Worm (Caenorhabditis elegans) whole organism, L1 larva: ENCODE results near the gene K01B6.4.

ENCODE experiments used
- C34B4.2 ChIP-seq: sonication (generic microtip); optimal IDR thresholded peaks from 2 replicates; lab custom pipeline; 2017; ENCODE audit warnings: mild to moderate bottlenecking, missing genetic modification characterization, missing compliant biosample characterization
- F16B12.6 ChIP-seq: fragments of 150-350 bp; optimal IDR thresholded peaks from 2 replicates; lab custom pipeline; 2014; ENCODE audit warnings: missing biosample characterization, missing genetic modification characterization
- aha-1 ChIP-seq: fragments of 150-350 bp; optimal IDR thresholded peaks from 2 replicates; lab custom pipeline; 2014; ENCODE audit warnings: missing biosample characterization, missing genetic modification characterization
- ceh-82 ChIP-seq, 3 experiments: fragments of 150-350 bp in 1 of 3; sonication (generic microtip) in 2 of 3; optimal IDR thresholded peaks; 2 replicates each; lab custom pipeline; 2014 to 2017; ENCODE audit warnings: missing biosample characterization in 3 of 3, missing genetic modification characterization in 3 of 3
- efl-1 ChIP-seq, 4 experiments: fragments of 150-350 bp; optimal IDR thresholded peaks in 3 of 4; peaks in 1 of 4; 1 replicate in 1 of 4; 2 replicates in 3 of 4; lab custom pipeline; 2014; ENCODE audit warnings: missing biosample characterization in 2 of 4, missing genetic modification characterization in 2 of 4, missing genetic modification reagents in 2 of 4
- efl-3 ChIP-seq: fragments of 200-800 bp; sonication (Bioruptor generic); optimal IDR thresholded peaks from 2 replicates; lab custom pipeline; 2018; ENCODE audit warnings: mild to moderate bottlenecking, missing genetic modification characterization, missing compliant biosample characterization
- egl-27 ChIP-seq, 2 experiments: fragments of 150-350 bp in 1 of 2; sonication (generic microtip); optimal IDR thresholded peaks; 3 replicates each; lab custom pipeline; 2017 to 2018; ENCODE audit warnings: missing biosample characterization in 2 of 2, missing genetic modification characterization in 2 of 2, missing genetic modification reagents in 2 of 2
- elt-2 ChIP-seq: sonication (generic microtip); optimal IDR thresholded peaks from 2 replicates; lab custom pipeline; 2016; ENCODE audit warnings: missing genetic modification characterization, mild to moderate bottlenecking, inconsistent platforms, missing compliant biosample characterization, missing genetic modification reagents
- ets-5 ChIP-seq: fragments of 200-800 bp; sonication (Bioruptor generic); IDR thresholded peaks from 2 replicates; pipeline ENCODE4 v1.3.6; 2022; ENCODE audit warnings: missing genetic modification characterization, missing compliant biosample characterization
- fkh-10 ChIP-seq: sonication (generic microtip); optimal IDR thresholded peaks from 2 replicates; lab custom pipeline; 2017; ENCODE audit warnings: missing biosample characterization, missing genetic modification reagents, missing genetic modification characterization
- fkh-4 ChIP-seq: sonication (generic microtip); optimal IDR thresholded peaks from 2 replicates; lab custom pipeline; 2016; ENCODE audit warnings: missing compliant biosample characterization, missing genetic modification characterization, borderline replicate concordance
- fkh-8 ChIP-seq: sonication (generic microtip); optimal IDR thresholded peaks from 2 replicates; lab custom pipeline; 2016; ENCODE audit warnings: mild to moderate bottlenecking, missing genetic modification characterization, missing compliant biosample characterization
- grh-1 ChIP-seq: fragments of 200-800 bp; sonication (Bioruptor generic); IDR thresholded peaks from 2 replicates; pipeline ENCODE4 v1.3.6; 2022; ENCODE audit warnings: missing genetic modification reagents, missing genetic modification characterization, missing compliant biosample characterization
- lin-13 ChIP-seq: fragments of 150-350 bp; optimal IDR thresholded peaks from 2 replicates; lab custom pipeline; 2014; ENCODE audit warnings: missing biosample characterization, missing genetic modification reagents, missing genetic modification characterization
- lin-14 ChIP-seq: fragments of 200-800 bp; sonication (Bioruptor generic); optimal IDR thresholded peaks from 2 replicates; lab custom pipeline; 2018; ENCODE audit warnings: mild to moderate bottlenecking, missing genetic modification characterization, moderate library complexity, missing compliant biosample characterization
- lin-15B ChIP-seq: fragments of 150-350 bp; sonication (generic microtip); optimal IDR thresholded peaks from 3 replicates; lab custom pipeline; 2014; ENCODE audit warnings: missing biosample characterization, missing genetic modification characterization
- lin-35 ChIP-seq, 2 experiments: fragments of 150-350 bp; optimal IDR thresholded peaks; 2 replicates each; lab custom pipeline; 2014; ENCODE audit warnings: missing biosample characterization in 2 of 2, missing genetic modification characterization in 2 of 2, missing genetic modification reagents in 2 of 2
- lin-39 ChIP-seq: fragments of 150-350 bp; optimal IDR thresholded peaks from 2 replicates; lab custom pipeline; 2014; ENCODE audit warnings: missing biosample characterization, missing genetic modification reagents, missing genetic modification characterization
- lsy-2 ChIP-seq, 2 experiments: fragments of 150-350 bp; optimal IDR thresholded peaks; 2 replicates each; lab custom pipeline; 2014; ENCODE audit warnings: missing biosample characterization in 2 of 2, missing genetic modification characterization in 2 of 2
- mab-9 ChIP-seq: fragments of 200-800 bp; sonication (Bioruptor generic); IDR thresholded peaks from 2 replicates; pipeline ENCODE4 v1.3.6; 2022; ENCODE audit warnings: missing genetic modification reagents, missing genetic modification characterization, missing compliant biosample characterization
- mef-2 ChIP-seq: fragments of 150-350 bp; optimal IDR thresholded peaks from 2 replicates; lab custom pipeline; 2014; ENCODE audit warnings: missing biosample characterization, missing genetic modification characterization
- nhr-11 ChIP-seq: fragments of 150-350 bp; optimal IDR thresholded peaks from 2 replicates; lab custom pipeline; 2014; ENCODE audit warnings: missing biosample characterization, missing genetic modification characterization
- nhr-19 ChIP-seq: fragments of 200-800 bp; sonication (Bioruptor generic); conservative IDR thresholded peaks from 2 replicates; pipeline ENCODE4 v1.3.6; 2022; ENCODE audit warnings: missing genetic modification characterization, missing compliant biosample characterization
- nhr-237 ChIP-seq: fragments of 150-350 bp; optimal IDR thresholded peaks from 2 replicates; lab custom pipeline; 2014; ENCODE audit warnings: missing biosample characterization, missing genetic modification characterization
- nhr-47 ChIP-seq: sonication (generic microtip); optimal IDR thresholded peaks from 2 replicates; lab custom pipeline; 2016; ENCODE audit warnings: mild to moderate bottlenecking, missing genetic modification characterization, moderate library complexity, missing compliant biosample characterization
- nhr-71 ChIP-seq: sonication (generic microtip); optimal IDR thresholded peaks from 2 replicates; lab custom pipeline; 2016; ENCODE audit warnings: mild to moderate bottlenecking, missing genetic modification characterization, moderate library complexity, missing compliant biosample characterization
- nhr-77 ChIP-seq: fragments of 150-350 bp; optimal IDR thresholded peaks from 2 replicates; lab custom pipeline; 2014; ENCODE audit warnings: missing biosample characterization, missing genetic modification characterization
- nhr-84 ChIP-seq: sonication (generic microtip); optimal IDR thresholded peaks from 2 replicates; lab custom pipeline; 2017; ENCODE audit warnings: missing biosample characterization, missing genetic modification characterization
- nhr-90 ChIP-seq: sonication (generic microtip); optimal IDR thresholded peaks from 2 replicates; lab custom pipeline; 2016; ENCODE audit warnings: mild to moderate bottlenecking, missing genetic modification characterization, missing compliant biosample characterization; ENCODE audit not compliant: poor library complexity
- pag-3 ChIP-seq: sonication (generic microtip); optimal IDR thresholded peaks from 2 replicates; lab custom pipeline; 2017; ENCODE audit warnings: missing genetic modification characterization, mild to moderate bottlenecking, missing compliant biosample characterization, antibody characterized with exemption, borderline replicate concordance; ENCODE audit not compliant: insufficient read depth
- swsn-7 ChIP-seq: sonication (generic microtip); optimal IDR thresholded peaks from 2 replicates; lab custom pipeline; 2016; ENCODE audit warnings: missing genetic modification characterization, missing compliant biosample characterization
- tlp-1 ChIP-seq: fragments of 150-350 bp; optimal IDR thresholded peaks from 2 replicates; lab custom pipeline; 2014; ENCODE audit warnings: missing biosample characterization, missing genetic modification characterization
- unc-30 ChIP-seq: sonication (generic microtip); optimal IDR thresholded peaks from 2 replicates; lab custom pipeline; 2017; ENCODE audit warnings: missing biosample characterization, missing genetic modification characterization
- unc-98 ChIP-seq: fragments of 200-800 bp; sonication (Bioruptor generic); IDR thresholded peaks from 2 replicates; pipeline ENCODE4 v1.3.6; 2022; ENCODE audit warnings: missing genetic modification characterization, missing compliant biosample characterization
- ztf-11 ChIP-seq, 2 experiments: sonication (generic microtip); optimal IDR thresholded peaks; 2 replicates each; lab custom pipeline; 2016 to 2017; ENCODE audit warnings: missing genetic modification characterization in 2 of 2, missing biosample characterization in 1 of 2, missing compliant biosample characterization in 1 of 2

The K01B6.4 gene

DNA sequence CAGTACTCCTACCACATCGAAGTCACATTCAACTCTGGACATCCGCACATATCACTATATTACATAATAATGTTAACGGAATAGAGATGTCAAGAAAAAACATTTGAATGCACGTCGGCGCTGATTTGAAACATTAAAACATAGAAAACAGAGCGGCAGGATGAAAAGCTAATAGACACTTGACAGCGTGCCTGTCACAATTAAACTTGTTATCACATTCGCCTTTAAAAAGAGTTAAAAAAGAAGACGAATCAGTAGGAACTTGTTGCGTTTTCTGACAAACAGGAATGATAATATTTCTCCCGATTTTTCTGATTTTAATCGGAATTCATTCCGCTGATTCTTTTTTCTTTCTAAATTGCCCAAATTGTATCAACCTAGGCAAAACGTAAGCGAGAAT lies 20.4 kb upstream of the K01B6.4 start:
- TF ChIP-seq lin-35 (GFP tag; optimal IDR thresholded peaks at IDR 0.05; lab: Kevin White, UChicago), result no peak
- no peak for TF ChIP-seq mab-9

DNA sequence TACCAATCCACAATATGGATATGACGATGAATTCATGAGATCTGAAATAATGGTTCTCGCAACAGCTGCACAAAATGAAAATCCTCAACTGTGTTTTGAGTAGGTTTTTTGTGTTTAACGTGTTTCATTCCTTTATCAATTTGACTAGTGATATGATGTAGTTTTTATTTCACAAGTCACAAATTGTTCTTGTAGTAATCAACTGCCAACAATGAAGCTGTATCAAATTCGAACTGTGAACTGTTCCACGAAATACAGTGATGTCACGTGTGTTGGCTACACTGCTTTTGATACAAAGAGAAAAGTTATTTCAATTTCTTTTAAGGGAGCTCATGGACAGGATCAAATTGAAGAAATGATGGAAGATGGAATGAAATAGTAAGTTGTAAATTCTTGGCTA lies 17.9 kb upstream of the K01B6.4 start:
- TF ChIP-seq elt-2 (peak; percentile 13), fkh-4 (tag; lab: Kevin White, UChicago) (no peak)

DNA sequence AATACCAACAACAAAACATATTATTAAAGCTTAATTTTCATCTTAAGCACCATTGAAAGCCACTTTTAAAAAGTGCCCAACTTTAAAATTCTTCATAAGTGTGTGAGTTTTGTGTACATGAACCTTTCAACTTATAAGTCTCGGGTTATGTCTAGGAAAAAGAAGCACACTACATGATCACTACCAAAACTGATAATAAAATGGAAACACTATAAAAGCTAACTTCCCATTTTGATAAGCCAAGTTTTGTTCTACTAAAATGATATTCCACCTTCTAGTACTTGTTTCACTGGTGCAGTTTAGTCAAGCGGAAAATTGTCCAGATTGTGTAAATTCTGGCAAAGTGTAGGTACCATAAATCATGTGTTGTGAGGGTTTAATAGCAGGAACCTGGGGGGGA lies 17.2 kb upstream of the K01B6.4 start, which contains the start of gene C40H1.8:
Gene C40H1.8, plus strand, starts transcription at position 242 of the 400 bp plus-strand sequence.
- TF ChIP-seq lin-14 (GFP tag; lab: Kevin White, UChicago), result peak; percentile 7
- no peak for TF ChIP-seq efl-3 (GFP tag; lab: Kevin White, UChicago)
- no peak for TF ChIP-seq nhr-84 (tag; lab: Kevin White, UChicago)
- TF ChIP-seq lsy-2 (tag; optimal IDR thresholded peaks at IDR 0.05; lab: Kevin White, UChicago), result no peak
- no peak for TF ChIP-seq unc-98
- TF ChIP-seq elt-2, result peak; percentile 39
- TF ChIP-seq ets-5 (GFP tag; lab: Robert Waterston, UW), result no peak
- no peak for TF ChIP-seq nhr-77 (tag; lab: Kevin White, UChicago)

DNA sequence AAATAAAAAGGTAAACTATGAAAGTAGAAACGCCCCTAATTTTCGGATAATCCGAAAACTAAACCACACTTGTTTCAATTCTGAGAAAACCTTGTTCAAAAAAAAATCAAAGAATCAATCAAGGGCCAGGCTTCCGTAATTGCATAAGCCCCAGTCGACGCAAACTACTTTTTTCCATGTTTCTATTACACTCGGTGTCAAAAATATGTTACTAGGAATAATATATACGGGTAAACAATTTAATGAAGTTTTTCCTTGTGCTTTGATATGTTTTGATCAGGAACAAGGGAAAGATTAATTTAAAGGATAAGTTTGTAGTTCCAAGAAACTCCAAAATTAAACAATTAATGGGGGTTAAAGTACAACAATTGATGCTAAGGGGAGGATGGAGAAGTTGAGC lies 12.6 kb upstream of the K01B6.4 start:
- TF ChIP-seq efl-1 (optimal IDR thresholded peaks at IDR 0.05; lab: Kevin White, UChicago) (no peak), efl-1 (GFP tag; optimal IDR thresholded peaks at IDR 0.05 in 1 of 2; lab: Kevin White, UChicago) (no peak), lin-14 (GFP tag; lab: Kevin White, UChicago) (peak; percentile 44), nhr-11 (tag; lab: Kevin White, UChicago) (peak; percentile 60), swsn-7 (peak; percentile 10), nhr-47 (tag; lab: Kevin White, UChicago) (peak; percentile 55), lin-35 (GFP tag; optimal IDR thresholded peaks at IDR 0.05; lab: Kevin White, UChicago) (no peak), ztf-11 (tag; optimal IDR thresholded peaks at IDR 0.05; lab: Kevin White, UChicago) (no peak), nhr-19 (GFP tag; lab: Robert Waterston, UW) (no peak), lin-13 (GFP tag; lab: Kevin White, UChicago) (no peak), lsy-2 (tag; optimal IDR thresholded peaks at IDR 0.05; lab: Kevin White, UChicago) (peak in 1 of 2 experiments; percentile 15), fkh-8 (tag; lab: Kevin White, UChicago) (peak; percentile 59), nhr-71 (tag; lab: Kevin White, UChicago) (peak; percentile 67), fkh-10 (GFP tag; lab: Kevin White, UChicago) (no peak), ceh-82 (tag; optimal IDR thresholded peaks at IDR 0.05; lab: Kevin White, UChicago) (no peak), aha-1 (tag; lab: Kevin White, UChicago) (no peak)

DNA sequence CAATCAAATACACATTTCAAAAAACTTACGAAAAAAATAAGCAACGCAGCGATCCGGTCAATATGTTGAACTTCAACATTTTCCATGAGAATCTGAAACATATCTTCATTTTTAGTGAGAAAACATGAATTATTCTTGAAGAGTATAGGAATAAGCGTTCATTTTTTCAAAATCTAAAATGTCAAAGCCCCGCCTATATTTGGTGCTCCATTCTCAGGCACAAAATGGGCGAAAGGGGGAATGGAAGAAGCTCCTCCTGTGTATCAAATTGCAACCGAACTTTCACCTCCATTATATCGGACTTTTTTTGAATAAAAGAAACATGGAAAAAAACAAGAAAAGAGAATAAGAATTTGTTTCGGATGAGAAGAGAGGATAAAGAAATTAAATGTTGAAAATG lies 9.4 kb upstream of the K01B6.4 start, which contains the start of gene srx-45:
Gene srx-45, minus strand, starts transcription at position 101 of the 400 bp plus-strand sequence.
- TF ChIP-seq lin-15B (no peak), nhr-237 (tag; lab: Kevin White, UChicago) (no peak), lsy-2 (tag; optimal IDR thresholded peaks at IDR 0.05; lab: Kevin White, UChicago) (no peak), egl-27 (tag; optimal IDR thresholded peaks at IDR 0.05; lab: Kevin White, UChicago) (no peak), pag-3 (no peak), efl-1 (optimal IDR thresholded peaks at IDR 0.05; lab: Kevin White, UChicago) (no peak), efl-1 (GFP tag; optimal IDR thresholded peaks at IDR 0.05 in 1 of 2; lab: Kevin White, UChicago) (no peak), unc-30 (tag; lab: Kevin White, UChicago) (no peak), mab-9 (no peak), tlp-1 (no peak), unc-98 (no peak), lin-39 (no peak), nhr-90 (tag; lab: Kevin White, UChicago) (no peak), mef-2 (tag; lab: Kevin White, UChicago) (no peak), grh-1 (no peak), C34B4.2 (no peak), F16B12.6 (tag; lab: Kevin White, UChicago) (no peak)
